Worm (Caenorhabditis elegans): Measurements from ENCODE around the gene C35B1.2.
A peak's percentile ranks its signal among the peaks of the same experiment; 100 is the strongest.

C35B1.2 gene

ce11 chrIV:4144784-4145183 is 58.8 kb downstream of the C35B1.2 start, which contains the start of gene R07C12.3:
Gene R07C12.3, plus strand, starts transcription at chrIV:4145084.
- TF ChIP-seq odd-2 (tag; optimal IDR thresholded peaks at IDR 0.05) (no peak), pax-1 (tag; optimal IDR thresholded peaks at IDR 0.05) (no peak), nhr-11 (tag; optimal IDR thresholded peaks at IDR 0.05) (no peak), unc-86 (tag; optimal IDR thresholded peaks at IDR 0.05) (no peak), dve-1 (tag; optimal IDR thresholded peaks at IDR 0.05) (no peak), ceh-31 (tag; optimal IDR thresholded peaks at IDR 0.05) (no peak), fkh-10 (GFP tag; optimal IDR thresholded peaks at IDR 0.05) (no peak), ttx-3 (tag; optimal IDR thresholded peaks at IDR 0.05) (no peak), hlh-6 (tag; optimal IDR thresholded peaks at IDR 0.05) (no peak), ceh-24 (tag; optimal IDR thresholded peaks at IDR 0.05) (no peak), pag-3 (tag; optimal IDR thresholded peaks at IDR 0.05; ENCODE audit: borderline replicate concordance) (no peak), fax-1 (tag; optimal IDR thresholded peaks at IDR 0.05) (no peak), elt-4 (tag; optimal IDR thresholded peaks at IDR 0.05) (no peak), pros-1 (tag; optimal IDR thresholded peaks at IDR 0.05) (no peak), T23F11.4 (GFP tag; optimal IDR thresholded peaks at IDR 0.05) (no peak)

ce11 chrIV:4147891-4148290 is 61.9 kb downstream of the C35B1.2 start:
- TF ChIP-seq elt-2 (tag; optimal IDR thresholded peaks at IDR 0.05): peak; percentile 47
- TF ChIP-seq gmeb-2 (tag; optimal IDR thresholded peaks at IDR 0.05): no peak

ce11 chrIV:4150138-4150537 is 64.1 kb downstream of the C35B1.2 start:
- TF ChIP-seq ceh-24 (tag; optimal IDR thresholded peaks at IDR 0.05): no peak
- no peak for TF ChIP-seq ztf-16 (tag; optimal IDR thresholded peaks at IDR 0.05)
- no peak for TF ChIP-seq syd-9 (tag; optimal IDR thresholded peaks at IDR 0.05)
- TF ChIP-seq che-1 (tag; optimal IDR thresholded peaks at IDR 0.05): no peak
- no peak for TF ChIP-seq elt-4 (tag; optimal IDR thresholded peaks at IDR 0.05)
- TF ChIP-seq hlh-6 (tag; optimal IDR thresholded peaks at IDR 0.05): no peak
- no peak for TF ChIP-seq pqm-1 (tag; optimal IDR thresholded peaks at IDR 0.05)
- no peak for TF ChIP-seq ceh-31 (tag; optimal IDR thresholded peaks at IDR 0.05)
- no peak for TF ChIP-seq hlh-30 (tag; optimal IDR thresholded peaks at IDR 0.05; ENCODE audit: insufficient read depth)
- TF ChIP-seq ceh-45 (GFP tag; IDR thresholded peaks at IDR 0.05): no peak
- TF ChIP-seq ets-4 (tag; optimal IDR thresholded peaks at IDR 0.05): no peak

ce11 chrIV:4152143-4152542 is 66.1 kb downstream of the C35B1.2 start, which contains the start of the genes K08D10.10 and R07C12.1:
Gene K08D10.10, plus strand, starts transcription at chrIV:4152235.
Gene R07C12.1, plus strand, starts transcription at chrIV:4152456.
- TF ChIP-seq zip-5 (tag; optimal IDR thresholded peaks at IDR 0.05) (no peak), ceh-6 (GFP tag; optimal IDR thresholded peaks at IDR 0.05) (no peak), T23F11.4 (GFP tag; optimal IDR thresholded peaks at IDR 0.05) (no peak), F13H6.1 (tag; optimal IDR thresholded peaks at IDR 0.05) (no peak), C08G9.2 (tag; optimal IDR thresholded peaks at IDR 0.05) (no peak), ceh-30 (tag; optimal IDR thresholded peaks at IDR 0.05) (no peak), K02D7.2 (tag; optimal IDR thresholded peaks at IDR 0.05) (no peak), eyg-1 (tag; optimal IDR thresholded peaks at IDR 0.05) (no peak), hlh-30 (tag; optimal IDR thresholded peaks at IDR 0.05; ENCODE audit: insufficient read depth) (no peak), ama-1 (optimal IDR thresholded peaks at IDR 0.05) (no peak), ceh-34 (tag; optimal IDR thresholded peaks at IDR 0.05) (no peak), fax-1 (tag; optimal IDR thresholded peaks at IDR 0.05) (no peak), tbx-7 (tag; optimal IDR thresholded peaks at IDR 0.05) (no peak), ceh-18 (tag; optimal IDR thresholded peaks at IDR 0.05) (no peak), madf-2 (tag; optimal IDR thresholded peaks at IDR 0.05) (no peak), nfya-1 (tag; optimal IDR thresholded peaks at IDR 0.05) (no peak), dmd-4 (tag; optimal IDR thresholded peaks at IDR 0.05; ENCODE audit: borderline replicate concordance) (no peak), syd-9 (tag; optimal IDR thresholded peaks at IDR 0.05) (no peak), unc-42 (tag; optimal IDR thresholded peaks at IDR 0.05) (no peak), ceh-2 (tag; optimal IDR thresholded peaks at IDR 0.05) (no peak)
